Worm (Caenorhabditis elegans): ENCODE data around the gene asp-17.

asp-17 gene

ce11 chrV:19037222-19037621, at the start of gene asp-17:
TSS of gene asp-17 (minus strand) at chrV:19037322.
- TF ChIP-seq tbx-2 (tag; optimal IDR thresholded peaks at IDR 0.05), result no peak
- TF ChIP-seq hlh-8 (tag; optimal IDR thresholded peaks at IDR 0.05), result no peak
- TF ChIP-seq ztf-16 (tag; optimal IDR thresholded peaks at IDR 0.05), result no peak
- TF ChIP-seq unc-42 (tag; optimal IDR thresholded peaks at IDR 0.05), result no peak
- no peak for TF ChIP-seq mec-3 (tag; optimal IDR thresholded peaks at IDR 0.05; ENCODE audit: borderline replicate concordance)
- TF ChIP-seq fkh-10 (GFP tag; optimal IDR thresholded peaks at IDR 0.05), result no peak
- no peak for TF ChIP-seq pros-1 (tag; optimal IDR thresholded peaks at IDR 0.05)
- no peak for TF ChIP-seq lim-6 (tag; optimal IDR thresholded peaks at IDR 0.05)
- TF ChIP-seq fkh-6 (tag; optimal IDR thresholded peaks at IDR 0.05), result no peak
- no peak for TF ChIP-seq ceh-45 (GFP tag; IDR thresholded peaks at IDR 0.05)

DNA sequence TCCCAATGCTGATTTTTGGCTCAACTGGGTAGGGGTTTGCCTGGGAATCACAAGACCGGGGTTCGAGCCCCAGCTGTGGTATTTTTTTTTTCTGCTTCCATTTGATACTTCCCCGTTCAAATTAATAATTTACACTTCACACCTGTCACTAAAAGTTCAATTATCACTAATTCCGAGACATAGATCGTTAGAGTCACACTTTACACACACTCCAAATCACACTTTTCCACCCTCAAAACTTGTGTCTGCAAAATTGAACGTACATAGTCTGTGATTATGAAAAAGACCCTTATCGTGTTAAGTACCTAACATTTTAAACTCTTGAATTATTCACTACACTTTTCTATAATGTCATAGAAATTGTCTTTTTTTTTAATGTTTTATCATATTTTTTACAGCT, 46.7 kb upstream of the asp-17 start:
- TF ChIP-seq npax-4 (tag; optimal IDR thresholded peaks at IDR 0.05), result no peak
- no peak for TF ChIP-seq C38D4.7 (GFP tag; optimal IDR thresholded peaks at IDR 0.05)
- no peak for TF ChIP-seq unc-42 (tag; optimal IDR thresholded peaks at IDR 0.05)
- TF ChIP-seq fkh-10 (GFP tag; optimal IDR thresholded peaks at IDR 0.05), result no peak
- TF ChIP-seq pat-9 (tag; optimal IDR thresholded peaks at IDR 0.05), result no peak

DNA sequence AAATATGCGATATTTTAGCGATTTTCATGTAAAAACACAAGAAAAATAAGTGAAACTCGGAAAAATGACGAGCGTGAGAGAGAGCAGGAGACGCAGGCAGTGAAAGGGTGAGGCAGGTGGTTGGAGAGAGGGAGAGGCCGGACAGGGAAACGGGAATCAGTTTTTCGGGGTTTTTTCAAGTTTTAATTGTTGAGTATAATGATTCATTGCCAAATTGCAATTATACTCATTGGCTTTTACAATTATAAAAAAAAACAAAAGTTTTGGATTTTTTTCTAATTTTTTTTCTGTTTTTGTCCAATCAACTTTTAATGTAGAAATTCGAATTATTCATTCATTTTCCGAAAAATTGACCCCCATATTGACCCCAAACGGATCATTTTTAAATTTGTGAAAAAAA, 45.4 kb upstream of the asp-17 start, which contains the start of gene nhr-95:
TSS of gene nhr-95 (minus strand) at position 101 of the 400 bp plus-strand sequence.
- peak; percentile 31 for TF ChIP-seq pha-2 (tag; optimal IDR thresholded peaks at IDR 0.05)
- no peak for TF ChIP-seq unc-55 (GFP tag; optimal IDR thresholded peaks at IDR 0.05)
- peak; percentile 38 for TF ChIP-seq K02D7.2 (tag; optimal IDR thresholded peaks at IDR 0.05)

DNA sequence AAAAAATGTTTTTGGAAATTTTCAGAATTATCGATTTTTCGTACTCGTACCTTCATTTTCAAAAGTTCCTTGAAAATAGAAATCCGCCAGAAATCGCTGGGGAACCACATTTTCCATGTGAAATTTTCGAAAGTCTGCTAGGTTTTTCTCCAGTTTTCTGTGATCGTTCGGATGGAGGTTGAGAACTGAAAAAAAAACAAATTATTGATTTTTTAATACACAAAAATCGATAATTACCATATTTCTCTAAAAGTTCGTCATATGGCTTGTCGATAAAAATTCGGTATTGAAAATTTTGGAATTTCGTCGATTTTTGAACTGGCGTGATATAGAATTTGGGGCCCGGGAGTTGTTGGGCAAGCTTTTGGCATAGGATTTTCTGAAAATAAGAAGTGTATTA, 39.7 kb upstream of the asp-17 start:
- TF ChIP-seq pax-1 (tag; optimal IDR thresholded peaks at IDR 0.05), result no peak
- no peak for TF ChIP-seq pros-1 (tag; optimal IDR thresholded peaks at IDR 0.05)
- TF ChIP-seq odd-2 (tag; optimal IDR thresholded peaks at IDR 0.05), result no peak
- no peak for TF ChIP-seq dmd-4 (tag; optimal IDR thresholded peaks at IDR 0.05; ENCODE audit: borderline replicate concordance)
- no peak for TF ChIP-seq nhr-11 (tag; optimal IDR thresholded peaks at IDR 0.05)
- TF ChIP-seq unc-86 (tag; optimal IDR thresholded peaks at IDR 0.05), result no peak
- no peak for TF ChIP-seq che-1 (tag; optimal IDR thresholded peaks at IDR 0.05)
- no peak for TF ChIP-seq unc-3 (GFP tag; conservative IDR thresholded peaks at IDR 0.05)
- TF ChIP-seq unc-3 (tag; optimal IDR thresholded peaks at IDR 0.05), result no peak
- TF ChIP-seq ama-1 (optimal IDR thresholded peaks at IDR 0.05), result no peak
- no peak for TF ChIP-seq ceh-6 (GFP tag; optimal IDR thresholded peaks at IDR 0.05)
- TF ChIP-seq elt-2 (tag; optimal IDR thresholded peaks at IDR 0.05), result no peak
- TF ChIP-seq F13H6.1 (tag; optimal IDR thresholded peaks at IDR 0.05), result no peak
- TF ChIP-seq ceh-34 (tag; optimal IDR thresholded peaks at IDR 0.05), result no peak
- TF ChIP-seq pha-4 (tag; optimal IDR thresholded peaks at IDR 0.05), result no peak
- no peak for TF ChIP-seq madf-2 (tag; optimal IDR thresholded peaks at IDR 0.05)
- no peak for TF ChIP-seq gmeb-2 (tag; optimal IDR thresholded peaks at IDR 0.05)

DNA sequence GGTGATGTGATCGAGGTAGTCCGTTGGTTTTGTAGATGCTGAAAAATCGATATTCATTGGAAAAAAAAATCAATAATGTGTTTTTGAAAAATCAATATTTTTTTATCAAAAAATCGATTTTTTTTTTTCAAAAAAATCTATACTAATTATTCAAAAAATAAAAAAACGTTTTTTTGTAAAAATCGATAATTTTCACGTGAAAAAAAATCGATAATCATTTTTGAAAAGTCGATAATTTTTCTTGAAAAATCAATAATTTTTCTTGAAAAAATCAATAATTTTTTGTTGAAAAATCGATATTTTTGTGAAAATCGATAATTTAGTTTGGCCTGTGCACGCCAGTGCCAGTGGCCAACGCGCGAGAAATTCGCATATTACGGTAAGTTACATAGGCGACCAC, 36.0 kb upstream of the asp-17 start:
- no peak for TF ChIP-seq hlh-30 (tag; optimal IDR thresholded peaks at IDR 0.05; ENCODE audit: insufficient read depth)
- TF ChIP-seq ceh-48 (tag; optimal IDR thresholded peaks at IDR 0.05), result peak; percentile 38

DNA sequence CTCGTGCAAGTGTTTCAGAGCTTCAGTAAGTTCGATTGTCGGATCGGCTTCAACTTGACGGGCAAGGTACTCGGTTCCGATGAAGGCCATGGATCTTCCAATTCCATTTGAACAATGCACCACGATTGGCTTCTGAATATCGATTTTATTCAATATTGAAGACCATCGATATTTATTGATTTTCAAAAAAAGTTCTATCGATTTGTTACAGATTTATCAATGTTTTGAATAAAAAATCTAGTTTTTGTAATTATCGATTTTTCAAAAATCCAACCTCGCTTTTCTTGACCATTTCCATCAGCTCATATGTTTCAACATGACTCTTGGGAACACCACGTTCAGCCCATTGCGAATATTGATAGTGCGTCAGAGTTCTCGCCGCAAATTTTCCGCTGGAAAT, 31.8 kb upstream of the asp-17 start:
- TF ChIP-seq ttx-3 (tag; optimal IDR thresholded peaks at IDR 0.05), result no peak
- no peak for TF ChIP-seq ceh-24 (tag; optimal IDR thresholded peaks at IDR 0.05)
- no peak for TF ChIP-seq mec-3 (tag; optimal IDR thresholded peaks at IDR 0.05; ENCODE audit: borderline replicate concordance)
- no peak for TF ChIP-seq unc-86 (tag; optimal IDR thresholded peaks at IDR 0.05)
- TF ChIP-seq C38D4.7 (GFP tag; optimal IDR thresholded peaks at IDR 0.05), result no peak
- TF ChIP-seq sox-2 (GFP tag; IDR thresholded peaks at IDR 0.05), result no peak
- no peak for TF ChIP-seq unc-3 (GFP tag; conservative IDR thresholded peaks at IDR 0.05)
- no peak for TF ChIP-seq unc-3 (tag; optimal IDR thresholded peaks at IDR 0.05)
- TF ChIP-seq gmeb-2 (tag; optimal IDR thresholded peaks at IDR 0.05), result no peak
- no peak for TF ChIP-seq elt-2 (tag; optimal IDR thresholded peaks at IDR 0.05)
- TF ChIP-seq nhr-11 (tag; optimal IDR thresholded peaks at IDR 0.05), result no peak
- no peak for TF ChIP-seq lim-6 (tag; optimal IDR thresholded peaks at IDR 0.05)
- no peak for TF ChIP-seq ceh-34 (tag; optimal IDR thresholded peaks at IDR 0.05)
- TF ChIP-seq tbx-7 (tag; optimal IDR thresholded peaks at IDR 0.05), result no peak
- no peak for TF ChIP-seq hlh-6 (tag; optimal IDR thresholded peaks at IDR 0.05)
- TF ChIP-seq pha-4 (tag; optimal IDR thresholded peaks at IDR 0.05), result no peak
